Worm (Caenorhabditis elegans): ENCODE results near the gene ivns-1.

Gene ivns-1

DNA sequence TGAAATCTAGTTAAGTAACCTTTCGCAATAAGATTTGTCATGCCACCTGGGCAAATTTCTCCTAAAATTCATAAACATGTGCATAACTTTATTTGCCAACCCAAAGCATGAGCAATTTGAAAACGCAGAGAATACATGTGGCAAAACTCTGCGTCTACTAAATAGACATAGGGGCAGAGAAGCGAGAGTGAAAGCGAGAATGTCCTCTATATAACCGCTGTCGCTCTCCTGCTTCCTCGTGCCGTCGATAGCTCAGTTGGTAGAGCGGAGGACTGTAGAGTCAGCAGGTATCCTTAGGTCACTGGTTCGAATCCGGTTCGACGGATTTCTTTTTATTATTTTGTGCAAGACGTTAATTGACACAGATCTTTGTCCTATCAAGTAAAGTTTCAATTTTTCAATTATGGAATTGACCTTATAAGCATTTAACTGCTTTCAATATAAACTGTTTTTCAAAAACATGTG lies 30.9 kb upstream of the ivns-1 start (continued):
- peak; percentile 94 for TF ChIP-seq nfyb-1 (GFP tag; IDR thresholded peaks at IDR 0.05)
- peak; percentile 84 for TF ChIP-seq repo-1 (tag; optimal IDR thresholded peaks at IDR 0.05)
- TF ChIP-seq bed-1 (GFP tag; IDR thresholded peaks at IDR 0.05) = peak; percentile 79
- TF ChIP-seq ceh-27 (GFP tag; optimal IDR thresholded peaks at IDR 0.05) = peak; percentile 86
- 0 out of 2 replicates have a peak, but pooled peaks have one; percentile 47 for TF ChIP-seq ceh-40 (GFP tag; IDR thresholded peaks at IDR 0.05)
- TF ChIP-seq ceh-79 (tag; optimal IDR thresholded peaks at IDR 0.05) = no peak
- peak; percentile 90 for TF ChIP-seq ama-1 (optimal IDR thresholded peaks at IDR 0.05)
- TF ChIP-seq ama-1 (GFP tag; optimal IDR thresholded peaks at IDR 0.05) = peak; percentile 50 to 54
- TF ChIP-seq Y53G8AR.9 (GFP tag; conservative IDR thresholded peaks at IDR 0.05) = no peak
- TF ChIP-seq zim-3 (tag; optimal IDR thresholded peaks at IDR 0.05) = peak; percentile 90
- no peak; the same call in 1 of the 2 replicates for TF ChIP-seq ceh-91 (GFP tag; IDR thresholded peaks at IDR 0.05)
- peak; percentile 65 for TF ChIP-seq B0336.3 (GFP tag; IDR thresholded peaks at IDR 0.05)
- TF ChIP-seq ztf-28 (GFP tag; IDR thresholded peaks at IDR 0.05) = peak; percentile 85
- peak; percentile 86 for TF ChIP-seq hmg-1.2 (GFP tag; IDR thresholded peaks at IDR 0.05)
- TF ChIP-seq cebp-1 (GFP tag; IDR thresholded peaks at IDR 0.05) = no peak
- TF ChIP-seq cebp-1 (tag; optimal IDR thresholded peaks at IDR 0.05) = peak; percentile 83
- peak; percentile 83 for TF ChIP-seq hmg-20 (GFP tag; IDR thresholded peaks at IDR 0.05)
- TF ChIP-seq egl-44 (GFP tag; IDR thresholded peaks at IDR 0.05) = peak; percentile 94
- peak; percentile 94 for TF ChIP-seq dox-1 (GFP tag; IDR thresholded peaks at IDR 0.05)
- TF ChIP-seq sptf-2 (GFP tag; optimal IDR thresholded peaks at IDR 0.05) = peak; percentile 11
- peak; percentile 72 for TF ChIP-seq ztf-18 (tag; optimal IDR thresholded peaks at IDR 0.05)
- peak; percentile 81; the same call in 1 of the 2 replicates for TF ChIP-seq madf-3 (GFP tag; IDR thresholded peaks at IDR 0.05)
- peak; percentile 91 for TF ChIP-seq Y56A3A.18 (GFP tag; IDR thresholded peaks at IDR 0.05)
- peak; percentile 93 for TF ChIP-seq nhr-90 (tag; optimal IDR thresholded peaks at IDR 0.05)
- TF ChIP-seq egrh-3 (GFP tag; IDR thresholded peaks at IDR 0.05) = peak; percentile 75
- TF ChIP-seq bed-2 (GFP tag; IDR thresholded peaks at IDR 0.05) = 0 out of 2 replicates have a peak, but pooled peaks have one; percentile 53
- peak; percentile 75 for TF ChIP-seq ZK185.1 (tag; optimal IDR thresholded peaks at IDR 0.05; ENCODE audit: poor library complexity, severe bottlenecking)
- peak; percentile 39 for TF ChIP-seq F10E7.11 (tag; optimal IDR thresholded peaks at IDR 0.05)
- TF ChIP-seq madf-6 (GFP tag; IDR thresholded peaks at IDR 0.05) = peak; percentile 67
- TF ChIP-seq unc-62 (GFP tag; optimal IDR thresholded peaks at IDR 0.05) = no peak
- TF ChIP-seq ekl-4 (GFP tag; IDR thresholded peaks at IDR 0.05) = no peak
- TF ChIP-seq hsf-1 (GFP tag; IDR thresholded peaks at IDR 0.05) = peak; percentile 39; the same call in 1 of the 2 replicates
- TF ChIP-seq lin-26 (GFP tag; IDR thresholded peaks at IDR 0.05) = peak; percentile 96
- TF ChIP-seq aptf-2 (GFP tag; conservative IDR thresholded peaks at IDR 0.05) = 0 out of 2 replicates have a peak, but pooled peaks have one; percentile 14
- no peak for TF ChIP-seq xnd-1 (tag; optimal IDR thresholded peaks at IDR 0.05)
- no peak for TF ChIP-seq sdz-38 (tag; optimal IDR thresholded peaks at IDR 0.05)
- peak; percentile 71 for TF ChIP-seq somi-1 (GFP tag; optimal IDR thresholded peaks at IDR 0.05)
- TF ChIP-seq nhr-27 (tag; optimal IDR thresholded peaks at IDR 0.05) = peak; percentile 70
- peak; percentile 78 for TF ChIP-seq gei-17 (GFP tag; optimal IDR thresholded peaks at IDR 0.05)
- peak; percentile 73 for TF ChIP-seq zfh-2 (GFP tag; conservative IDR thresholded peaks at IDR 0.05)
- no peak for TF ChIP-seq attf-3 (GFP tag; conservative IDR thresholded peaks at IDR 0.05)
- TF ChIP-seq pha-4 (tag; optimal IDR thresholded peaks at IDR 0.05) = no peak
- peak; percentile 90 for TF ChIP-seq fkh-3 (tag; optimal IDR thresholded peaks at IDR 0.05)
- peak; percentile 77 for TF ChIP-seq F57C9.4 (tag; optimal IDR thresholded peaks at IDR 0.05)
- peak; percentile 90 for TF ChIP-seq let-526 (GFP tag; IDR thresholded peaks at IDR 0.05)
- peak; percentile 98 for TF ChIP-seq aptf-3 (GFP tag; IDR thresholded peaks at IDR 0.05)
- no peak for TF ChIP-seq sea-2 (GFP tag; IDR thresholded peaks at IDR 0.05)
- TF ChIP-seq chd-7 (tag; optimal IDR thresholded peaks at IDR 0.05) = peak; percentile 91
- peak; percentile 52 for TF ChIP-seq K12H6.12 (tag; optimal IDR thresholded peaks at IDR 0.05)
- peak; percentile 48 for TF ChIP-seq dpff-1 (tag; optimal IDR thresholded peaks at IDR 0.05)
